Worm (Caenorhabditis elegans): ENCODE measurements around the gene sek-1.

ce11 chrX:7867307-7867706, 50.8 kb downstream of the sek-1 start:
- TF ChIP-seq pha-4 (tag; optimal IDR thresholded peaks at IDR 0.05) (no peak), mab-5 (tag; optimal IDR thresholded peaks at IDR 0.05) (no peak), elt-3 (tag; optimal IDR thresholded peaks at IDR 0.05) (no peak), elt-1 (tag; optimal IDR thresholded peaks at IDR 0.05; ENCODE audit: borderline replicate concordance, insufficient read depth) (no peak), unc-39 (tag; optimal IDR thresholded peaks at IDR 0.05) (no peak), lsy-2 (tag; optimal IDR thresholded peaks at IDR 0.05) (no peak), lin-13 (tag; optimal IDR thresholded peaks at IDR 0.05) (no peak), nhr-12 (tag; optimal IDR thresholded peaks at IDR 0.05) (no peak), nhr-2 (tag; optimal IDR thresholded peaks at IDR 0.05) (no peak), ceh-39 (tag; optimal IDR thresholded peaks at IDR 0.05) (no peak), mep-1 (tag; optimal IDR thresholded peaks at IDR 0.05) (no peak), unc-62 (GFP tag; optimal IDR thresholded peaks at IDR 0.05) (no peak), nhr-237 (tag; optimal IDR thresholded peaks at IDR 0.05) (no peak)

All from whole organism, mixed stage, embryonic.